Fruit fly (Drosophila melanogaster) whole organism, wandering third instar larva: Measurements from ENCODE around the gene Cpr67Fa1.

Source experiments
- Myc ChIP-seq: fragments of >200 bp; optimal IDR thresholded peaks from 2 replicates; lab custom pipeline; 2017
- psq ChIP-seq: fragments of 200-800 bp; sonication (Bioruptor generic); optimal IDR thresholded peaks from 3 replicates; lab custom pipeline; 2017; ENCODE audit warnings: missing biosample characterization, mild to moderate bottlenecking, missing genetic modification characterization, moderate library complexity
- sv ChIP-seq: fragments of 200-800 bp; sonication (Bioruptor generic); optimal IDR thresholded peaks from 3 replicates; lab custom pipeline; 2016; ENCODE audit warnings: missing biosample characterization, missing genetic modification characterization

- no peak for TF ChIP-seq sv (GFP tag; lab: Kevin White, UChicago)
- no peak for TF ChIP-seq Myc (lab: Kevin White, UChicago)
- no peak for TF ChIP-seq psq
Observed at dm6 chr3L:10863925-10864324, 25.9 kb upstream of the Cpr67Fa1 start.
